Fruit fly (Drosophila melanogaster): ENCODE results near the gene CG3345.

The CG3345 gene

DNA sequence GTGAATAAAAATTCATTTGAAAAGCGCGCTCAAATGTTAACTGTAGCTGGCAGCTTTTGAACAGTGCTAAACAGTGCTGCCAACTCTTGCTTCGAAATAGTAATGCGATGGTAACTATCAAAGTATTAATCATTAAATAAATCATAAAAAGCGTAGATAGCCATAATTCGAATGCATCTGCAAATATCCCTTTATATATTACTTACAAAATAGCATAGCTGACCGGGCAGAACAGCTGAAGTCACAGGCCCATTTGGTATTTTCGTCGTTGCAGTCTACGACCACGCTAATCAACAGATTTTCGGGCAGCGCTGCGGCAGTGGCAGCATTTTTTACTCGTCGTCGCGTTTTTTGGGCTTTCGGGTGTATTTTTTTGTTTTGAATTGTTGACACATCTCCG lies 36.8 kb downstream of the CG3345 start, which contains the start of gene Plc21C (continued):
- no peak for TF ChIP-seq CG7372 (GFP tag; IDR thresholded peaks at IDR 0.05)
- peak; percentile 52 for TF ChIP-seq CG33213 (GFP tag; optimal IDR thresholded peaks at IDR 0.05)
- no peak for TF ChIP-seq ase (GFP tag; IDR thresholded peaks at IDR 0.05)
- no peak for TF ChIP-seq pfk (GFP tag; optimal IDR thresholded peaks at IDR 0.05)
- peak; percentile 25 for TF ChIP-seq CG30020 (tag; optimal IDR thresholded peaks at IDR 0.05)
- TF ChIP-seq lmd (GFP tag; IDR thresholded peaks at IDR 0.05) = no peak
- no peak for TF ChIP-seq ken (GFP tag; IDR thresholded peaks at IDR 0.05)
- peak; percentile 97 for TF ChIP-seq Sin3A (optimal IDR thresholded peaks at IDR 0.05)
- TF ChIP-seq CG10654 (GFP tag; optimal IDR thresholded peaks at IDR 0.05) = peak; percentile 18
- no peak for TF ChIP-seq Gug (GFP tag; IDR thresholded peaks at IDR 0.05)
- no peak for TF ChIP-seq D (optimal IDR thresholded peaks at IDR 0.05)
- TF ChIP-seq D (GFP tag; optimal IDR thresholded peaks at IDR 0.05) = no peak
- no peak for TF ChIP-seq sens-2 (GFP tag; IDR thresholded peaks at IDR 0.05)
- peak; percentile 21 for TF ChIP-seq kay (GFP tag; optimal IDR thresholded peaks at IDR 0.05)
- TF ChIP-seq CG7786 (GFP tag; optimal IDR thresholded peaks at IDR 0.05) = no peak
- TF ChIP-seq CG18764 (GFP tag; optimal IDR thresholded peaks at IDR 0.05) = no peak
- no peak for TF ChIP-seq NfI (GFP tag; optimal IDR thresholded peaks at IDR 0.05)
- no peak for TF ChIP-seq tna (GFP tag; IDR thresholded peaks at IDR 0.05; ENCODE audit: partially characterized antibody)
- TF ChIP-seq chn (GFP tag; optimal IDR thresholded peaks at IDR 0.05) = peak; percentile 46
- TF ChIP-seq Hmx (GFP tag; optimal IDR thresholded peaks at IDR 0.05) = no peak
- peak; percentile 28 to 64 for TF ChIP-seq Hr51 (GFP tag; optimal IDR thresholded peaks at IDR 0.05)
- TF ChIP-seq Ravus (GFP tag; IDR thresholded peaks at IDR 0.05) = no peak
- TF ChIP-seq vnd (GFP tag; IDR thresholded peaks at IDR 0.05; ENCODE audit: partially characterized antibody) = no peak
- TF ChIP-seq CG17186 (GFP tag; optimal IDR thresholded peaks at IDR 0.05) = peak; percentile 49
- no peak for TF ChIP-seq eve (GFP tag; optimal IDR thresholded peaks at IDR 0.05)
- peak; percentile 74 for TF ChIP-seq CG10267 (tag; optimal IDR thresholded peaks at IDR 0.05)
- TF ChIP-seq Dp (GFP tag; optimal IDR thresholded peaks at IDR 0.05) = peak; percentile 99
- no peak for TF ChIP-seq CG7963 (GFP tag; IDR thresholded peaks at IDR 0.05; ENCODE audit: partially characterized antibody)
- TF ChIP-seq lilli (GFP tag; optimal IDR thresholded peaks at IDR 0.05) = peak; percentile 71
- peak; percentile 71 for TF ChIP-seq Nf-YC (tag; optimal IDR thresholded peaks at IDR 0.05)
- TF ChIP-seq gfzf (GFP tag; optimal IDR thresholded peaks at IDR 0.05) = peak; percentile 93
- TF ChIP-seq CG3726 (GFP tag; IDR thresholded peaks at IDR 0.05) = no peak
- no peak for TF ChIP-seq Hr78 (GFP tag; optimal IDR thresholded peaks at IDR 0.05)
- no peak for TF ChIP-seq otp (GFP tag; IDR thresholded peaks at IDR 0.05)
- peak; percentile 51 for TF ChIP-seq Fer1 (GFP tag; optimal IDR thresholded peaks at IDR 0.05)
- TF ChIP-seq chif (GFP tag; optimal IDR thresholded peaks at IDR 0.05) = peak; percentile 15 to 44
- no peak for TF ChIP-seq prd (optimal IDR thresholded peaks at IDR 0.05)
- TF ChIP-seq prd (GFP tag; IDR thresholded peaks at IDR 0.05) = peak; percentile 33; the same call in 1 of the 3 replicates
- no peak for TF ChIP-seq CG17328 (GFP tag; IDR thresholded peaks at IDR 0.05)
- peak; percentile 32 for TF ChIP-seq Bteb2 (GFP tag; optimal IDR thresholded peaks at IDR 0.05)
- TF ChIP-seq zf30C (GFP tag; optimal IDR thresholded peaks at IDR 0.05) = no peak
- peak; percentile 65 for TF ChIP-seq vvl (GFP tag; IDR thresholded peaks at IDR 0.05)
- no peak for TF ChIP-seq CG11723 (GFP tag; optimal IDR thresholded peaks at IDR 0.05)
- TF ChIP-seq CG6791 (GFP tag; IDR thresholded peaks at IDR 0.05; ENCODE audit: partially characterized antibody) = no peak
- no peak for TF ChIP-seq Doc3 (GFP tag; IDR thresholded peaks at IDR 0.05; ENCODE audit: partially characterized antibody)
- peak; percentile 53; the same call in 2 of the 3 replicates for TF ChIP-seq CG16813 (GFP tag; IDR thresholded peaks at IDR 0.05; ENCODE audit: partially characterized antibody)
- TF ChIP-seq kah (GFP tag; optimal IDR thresholded peaks at IDR 0.05) = no peak
- no peak for TF ChIP-seq Neu2 (GFP tag; optimal IDR thresholded peaks at IDR 0.05; ENCODE audit: borderline replicate concordance)
- TF ChIP-seq p53 (GFP tag; optimal IDR thresholded peaks at IDR 0.05) = no peak
- no peak for TF ChIP-seq CG12299 (tag; optimal IDR thresholded peaks at IDR 0.05)
- TF ChIP-seq stwl (tag; optimal IDR thresholded peaks at IDR 0.05) = peak; percentile 76
- peak; percentile 53 for TF ChIP-seq ems (GFP tag; optimal IDR thresholded peaks at IDR 0.05)
